Fruit fly (Drosophila melanogaster) whole organism, embryonic: ENCODE measurements around the gene CG7916.

ENCODE experiments used
- Blimp-1 ChIP-seq: fragments of 200-800 bp; sonication (Bioruptor generic); optimal IDR thresholded peaks from 3 replicates; lab custom pipeline; 2018; ENCODE audit warnings: missing biosample characterization, missing genetic modification characterization, mild to moderate bottlenecking, moderate library complexity, missing genetic modification reagents
- Bteb2 ChIP-seq: fragments of 200-800 bp; sonication (Bioruptor generic); optimal IDR thresholded peaks from 2 replicates; lab custom pipeline; 2016; ENCODE audit warnings: missing biosample characterization, missing genetic modification characterization
- C15 ChIP-seq: fragments of 200-800 bp; sonication (Bioruptor generic); IDR thresholded peaks from 3 replicates; pipeline ENCODE4 v1.3.6; 2022; ENCODE audit warnings: missing biosample characterization, missing genetic modification characterization
- CG11695 ChIP-seq: fragments of 200-800 bp; sonication (Bioruptor generic); IDR thresholded peaks from 3 replicates; pipeline ENCODE4 v1.3.6; 2022; ENCODE audit warnings: missing biosample characterization, missing genetic modification characterization
- CG12769 ChIP-seq: fragments of 200-800 bp; sonication (Bioruptor generic); optimal IDR thresholded peaks from 2 replicates; lab custom pipeline; 2019; ENCODE audit warnings: missing biosample characterization, mild to moderate bottlenecking, missing genetic modification characterization, moderate library complexity
- CG13287 ChIP-seq: fragments of 200-800 bp; sonication (Bioruptor generic); IDR thresholded peaks from 2 replicates; pipeline ENCODE4 v1.3.6; 2022; ENCODE audit warnings: missing biosample characterization, missing genetic modification characterization; ENCODE audit not compliant: partially characterized antibody
- CG15073 ChIP-seq: fragments of 200-800 bp; sonication (Bioruptor generic); optimal IDR thresholded peaks from 2 replicates; lab custom pipeline; 2016; ENCODE audit warnings: missing biosample characterization, missing genetic modification characterization
- CG15601 ChIP-seq: fragments of 200-800 bp; sonication (Bioruptor generic); optimal IDR thresholded peaks from 3 replicates; lab custom pipeline; 2019; ENCODE audit warnings: missing biosample characterization, mild to moderate bottlenecking, missing genetic modification characterization, moderate library complexity
- CG15696 ChIP-seq: fragments of 200-800 bp; sonication (Bioruptor generic); optimal IDR thresholded peaks from 2 replicates; lab custom pipeline; 2019; ENCODE audit warnings: missing biosample characterization, mild to moderate bottlenecking, missing genetic modification characterization, moderate library complexity
- CG1602 ChIP-seq: fragments of 200-800 bp; sonication (Bioruptor generic); optimal IDR thresholded peaks from 3 replicates; lab custom pipeline; 2016; ENCODE audit warnings: missing biosample characterization, missing genetic modification characterization
- CG1603 ChIP-seq: fragments of 200-800 bp; sonication (Bioruptor generic); optimal IDR thresholded peaks from 2 replicates; lab custom pipeline; 2019; ENCODE audit warnings: missing biosample characterization, mild to moderate bottlenecking, missing genetic modification characterization, moderate library complexity
- CG1792 ChIP-seq: fragments of 200-800 bp; sonication (Bioruptor generic); optimal IDR thresholded peaks from 2 replicates; lab custom pipeline; 2016; ENCODE audit warnings: missing biosample characterization, missing genetic modification characterization
- CG18599 ChIP-seq: fragments of 200-800 bp; sonication (Bioruptor generic); optimal IDR thresholded peaks from 3 replicates; lab custom pipeline; 2017; ENCODE audit warnings: missing biosample characterization, missing genetic modification characterization, mild to moderate bottlenecking, moderate library complexity, missing genetic modification reagents
- CG2116 ChIP-seq: fragments of 200-800 bp; sonication (Bioruptor generic); optimal IDR thresholded peaks from 3 replicates; lab custom pipeline; 2018; ENCODE audit warnings: missing biosample characterization, mild to moderate bottlenecking, missing genetic modification characterization
- CG2199 ChIP-seq: fragments of 200-800 bp; sonication (Bioruptor generic); IDR thresholded peaks from 3 replicates; pipeline ENCODE4 v1.3.6; 2022; ENCODE audit warnings: missing biosample characterization, missing genetic modification characterization
- CG31224 ChIP-seq: fragments of 200-800 bp; sonication (Bioruptor generic); IDR thresholded peaks from 2 replicates; pipeline ENCODE4 v1.3.6; 2022; ENCODE audit warnings: missing biosample characterization, missing genetic modification characterization
- CG32767 ChIP-seq: fragments of 200-800 bp; sonication (Bioruptor generic); IDR thresholded peaks from 2 replicates; pipeline ENCODE4 v1.3.6; 2022; ENCODE audit warnings: missing biosample characterization, missing genetic modification characterization
- CG33213 ChIP-seq: fragments of 200-800 bp; sonication (Bioruptor generic); optimal IDR thresholded peaks from 3 replicates; lab custom pipeline; 2016; ENCODE audit warnings: missing biosample characterization, missing genetic modification characterization
- CG33557 ChIP-seq: fragments of 200-800 bp; sonication (Bioruptor generic); optimal IDR thresholded peaks from 2 replicates; lab custom pipeline; 2019; ENCODE audit warnings: missing biosample characterization, mild to moderate bottlenecking, missing genetic modification characterization, moderate library complexity
- CG4854 ChIP-seq: fragments of 200-800 bp; sonication (Bioruptor generic); optimal IDR thresholded peaks from 2 replicates; lab custom pipeline; 2016; ENCODE audit warnings: missing biosample characterization, missing genetic modification characterization, inconsistent platforms
- CG5245 ChIP-seq: fragments of 200-800 bp; sonication (Bioruptor generic); optimal IDR thresholded peaks from 3 replicates; lab custom pipeline; 2016; ENCODE audit warnings: missing biosample characterization, missing genetic modification characterization
- CG7786 ChIP-seq: fragments of 200-800 bp; sonication (Bioruptor generic); optimal IDR thresholded peaks from 2 replicates; lab custom pipeline; 2016; ENCODE audit warnings: missing biosample characterization, missing genetic modification characterization
- CG8290 ChIP-seq, 3 experiments: fragments of 200-800 bp; sonication (Bioruptor generic); optimal IDR thresholded peaks; 2 replicates each; lab custom pipeline; 2016 to 2019; ENCODE audit warnings: missing biosample characterization in 3 of 3, missing genetic modification characterization in 3 of 3, mild to moderate bottlenecking in 2 of 3, moderate library complexity in 1 of 3
- Dad ChIP-seq: fragments of 200-800 bp; sonication (Bioruptor generic); optimal IDR thresholded peaks from 3 replicates; lab custom pipeline; 2016; ENCODE audit warnings: missing biosample characterization, missing genetic modification characterization
- Fer3 ChIP-seq: fragments of 200-800 bp; sonication (Bioruptor generic); optimal IDR thresholded peaks from 2 replicates; lab custom pipeline; 2018; ENCODE audit warnings: missing biosample characterization, mild to moderate bottlenecking, missing genetic modification characterization, moderate library complexity
- Gug ChIP-seq: fragments of 200-800 bp; sonication (Bioruptor generic); IDR thresholded peaks from 4 replicates; pipeline ENCODE4 v1.3.6; 2022; ENCODE audit warnings: missing biosample characterization, missing genetic modification characterization
- Pdp1 ChIP-seq, 2 experiments: fragments of 200-800 bp; sonication (Bioruptor generic); optimal IDR thresholded peaks; 3 replicates each; lab custom pipeline; 2016; ENCODE audit warnings: missing biosample characterization in 2 of 2, missing genetic modification characterization in 2 of 2, mild to moderate bottlenecking in 1 of 2, moderate library complexity in 1 of 2
- Scr ChIP-seq: fragments of 200-800 bp; sonication (Bioruptor generic); IDR thresholded peaks from 2 replicates; pipeline ENCODE4 v1.3.6; 2022; ENCODE audit warnings: missing biosample characterization, missing genetic modification characterization; ENCODE audit not compliant: partially characterized antibody
- Spps ChIP-seq: fragments of 200-800 bp; sonication (Bioruptor generic); optimal IDR thresholded peaks from 2 replicates; lab custom pipeline; 2018; ENCODE audit warnings: missing biosample characterization, mild to moderate bottlenecking, missing genetic modification characterization
- Trl ChIP-seq, 3 experiments: fragments of >200 bp in 2 of 3; fragments of 200-800 bp in 1 of 3; sonication (Bioruptor generic) in 1 of 3; optimal IDR thresholded peaks; 2 replicates in 1 of 3; 3 replicates in 2 of 3; lab custom pipeline; 2016 to 2017; ENCODE audit warnings: missing biosample characterization in 1 of 3, missing genetic modification characterization in 1 of 3
- Xrp1 ChIP-seq: fragments of 200-800 bp; sonication (Bioruptor generic); IDR thresholded peaks from 2 replicates; pipeline ENCODE4 v1.3.6; 2022; ENCODE audit warnings: missing biosample characterization, missing genetic modification characterization
- ato ChIP-seq: fragments of 200-800 bp; sonication (Bioruptor generic); IDR thresholded peaks from 2 replicates; pipeline ENCODE4 v1.3.6; 2022; ENCODE audit warnings: missing biosample characterization, missing genetic modification characterization; ENCODE audit not compliant: partially characterized antibody
- br ChIP-seq: fragments of >200 bp; optimal IDR thresholded peaks from 2 replicates; lab custom pipeline; 2017
- dan ChIP-seq: fragments of 200-800 bp; sonication (Bioruptor generic); IDR thresholded peaks from 2 replicates; pipeline ENCODE4 v1.3.6; 2022; ENCODE audit warnings: missing biosample characterization, missing genetic modification characterization
- danr ChIP-seq: fragments of 200-800 bp; sonication (Bioruptor generic); IDR thresholded peaks from 2 replicates; pipeline ENCODE4 v1.3.6; 2022; ENCODE audit warnings: missing biosample characterization, missing genetic modification characterization
- gsb ChIP-seq: fragments of 200-800 bp; sonication (Bioruptor generic); IDR thresholded peaks from 2 replicates; pipeline ENCODE4 v1.3.6; 2022; ENCODE audit warnings: missing biosample characterization, missing genetic modification characterization
- her ChIP-seq: fragments of 200-800 bp; sonication (Bioruptor generic); optimal IDR thresholded peaks from 2 replicates; lab custom pipeline; 2016; ENCODE audit warnings: missing biosample characterization, missing genetic modification characterization
- hkb ChIP-seq, 2 experiments: fragments of 200-800 bp in 1 of 2; fragments of >200 bp in 1 of 2; sonication (Bioruptor generic) in 1 of 2; IDR thresholded peaks in 1 of 2; optimal IDR thresholded peaks in 1 of 2; 2 replicates each; pipeline versions ENCODE4 v1.3.6 to Lab custom; 2017 to 2022; ENCODE audit warnings: missing biosample characterization in 1 of 2, missing genetic modification characterization in 1 of 2
- insv ChIP-seq, 2 experiments: fragments of 200-800 bp; sonication (Bioruptor generic); optimal IDR thresholded peaks; 3 replicates each; lab custom pipeline; 2016 to 2018; ENCODE audit warnings: missing biosample characterization in 2 of 2, missing genetic modification characterization in 2 of 2
- lab ChIP-seq: fragments of 200-800 bp; sonication (Bioruptor generic); optimal IDR thresholded peaks from 3 replicates; lab custom pipeline; 2017; ENCODE audit warnings: missing biosample characterization, missing genetic modification characterization, mild to moderate bottlenecking, moderate library complexity, missing genetic modification reagents
- nerfin-1 ChIP-seq: fragments of 200-800 bp; sonication (Bioruptor generic); optimal IDR thresholded peaks from 3 replicates; lab custom pipeline; 2019; ENCODE audit warnings: missing biosample characterization, mild to moderate bottlenecking, missing genetic modification characterization, moderate library complexity
- nmo ChIP-seq: fragments of 200-800 bp; sonication (Bioruptor generic); optimal IDR thresholded peaks from 2 replicates; lab custom pipeline; 2018; ENCODE audit warnings: missing biosample characterization, mild to moderate bottlenecking, missing genetic modification characterization, moderate library complexity
- oc ChIP-seq: fragments of 200-800 bp; sonication (Bioruptor generic); optimal IDR thresholded peaks from 2 replicates; lab custom pipeline; 2018; ENCODE audit warnings: missing biosample characterization, mild to moderate bottlenecking, missing genetic modification characterization, moderate library complexity
- peb ChIP-seq: fragments of 200-800 bp; sonication (Bioruptor generic); IDR thresholded peaks from 2 replicates; pipeline ENCODE4 v1.3.6; 2022; ENCODE audit warnings: missing biosample characterization, missing genetic modification characterization
- phol ChIP-seq: fragments of 200-800 bp; sonication (Bioruptor generic); optimal IDR thresholded peaks from 3 replicates; lab custom pipeline; 2018; ENCODE audit warnings: missing biosample characterization, mild to moderate bottlenecking, missing genetic modification characterization, moderate library complexity
- ranshi ChIP-seq: fragments of 200-800 bp; sonication (Bioruptor generic); IDR thresholded peaks from 2 replicates; pipeline ENCODE4 v1.3.6; 2022; ENCODE audit warnings: missing biosample characterization, missing genetic modification characterization
- rib ChIP-seq: fragments of 200-800 bp; sonication (Bioruptor generic); IDR thresholded peaks from 2 replicates; pipeline ENCODE4 v1.3.6; 2022; ENCODE audit warnings: missing biosample characterization, missing genetic modification characterization
- sens-2 ChIP-seq: fragments of 200-800 bp; sonication (Bioruptor generic); IDR thresholded peaks from 2 replicates; pipeline ENCODE4 v1.3.6; 2022; ENCODE audit warnings: missing biosample characterization, missing genetic modification characterization
- shn ChIP-seq: fragments of 200-800 bp; sonication (Bioruptor generic); optimal IDR thresholded peaks from 3 replicates; lab custom pipeline; 2016; ENCODE audit warnings: missing biosample characterization, missing genetic modification characterization

Gene CG7916

DNA sequence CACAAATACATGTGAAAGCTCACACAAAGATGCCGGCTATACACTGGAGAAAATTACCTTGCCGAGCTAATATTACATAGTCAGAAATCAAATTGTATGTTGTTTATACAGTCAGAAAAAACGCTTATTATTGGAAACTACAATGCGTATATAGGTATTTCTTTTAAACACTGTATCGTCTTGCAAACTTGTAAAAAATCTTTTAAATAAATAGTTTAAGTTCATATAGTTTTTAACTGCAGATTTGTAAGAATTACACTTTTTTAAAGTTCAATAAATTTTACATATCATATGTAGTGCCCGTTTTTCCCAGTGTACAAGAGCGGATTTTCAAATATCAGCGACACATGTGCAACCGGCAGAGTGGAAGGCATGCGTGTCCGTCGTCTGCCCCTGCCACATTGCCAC lies 6.8 kb upstream of the CG7916 start (continued):
- TF ChIP-seq phol (tag; lab: Kevin White, UChicago) (peak; percentile 88), gsb (GFP tag; lab: Robert Waterston, UW) (0 out of 2 replicates have a peak, but pooled peaks have one; percentile 38), ato (GFP tag; lab: Robert Waterston, UW) (no peak), CG15073 (GFP tag; lab: Kevin White, UChicago) (no peak), CG8290 (GFP tag; optimal IDR thresholded peaks at IDR 0.05; lab: Kevin White, UChicago) (peak; percentile 81), CG8290 (tag; optimal IDR thresholded peaks at IDR 0.05; lab: Kevin White, UChicago) (peak in 1 of 2 experiments; percentile 1), nerfin-1 (tag; lab: Kevin White, UChicago) (peak; percentile 66), hkb (optimal IDR thresholded peaks at IDR 0.05; lab: Kevin White, UChicago) (no peak), hkb (GFP tag; IDR thresholded peaks at IDR 0.05; lab: Robert Waterston, UW) (peak; percentile 90), Trl (optimal IDR thresholded peaks at IDR 0.05; lab: Kevin White, UChicago) (no peak), Trl (GFP tag; optimal IDR thresholded peaks at IDR 0.05; lab: Kevin White, UChicago) (peak; percentile 62), CG18599 (GFP tag; lab: Kevin White, UChicago) (peak; percentile 81), CG2116 (GFP tag; lab: Kevin White, UChicago) (peak; percentile 46), Gug (GFP tag; lab: Robert Waterston, UW) (0 out of 4 replicates have a peak, but pooled peaks have one; percentile 26), CG1792 (GFP tag; lab: Kevin White, UChicago) (peak; percentile 73), peb (GFP tag; lab: Robert Waterston, UW) (peak; percentile 62; the same call in 1 of the 2 replicates), CG11695 (GFP tag; lab: Robert Waterston, UW) (peak; percentile 91), rib (GFP tag; lab: Robert Waterston, UW) (0 out of 2 replicates have a peak, but pooled peaks have one; percentile 36), CG13287 (GFP tag; lab: Robert Waterston, UW) (no peak), Xrp1 (peak; percentile 83), CG32767 (peak; percentile 80), CG7786 (GFP tag; lab: Kevin White, UChicago) (peak; percentile 58), CG33213 (GFP tag; lab: Kevin White, UChicago) (peak; percentile 67), CG5245 (GFP tag; lab: Kevin White, UChicago) (peak; percentile 85), Scr (GFP tag; lab: Robert Waterston, UW) (no peak), C15 (GFP tag; lab: Robert Waterston, UW) (no peak), her (GFP tag; lab: Kevin White, UChicago) (peak; percentile 53), danr (GFP tag; lab: Robert Waterston, UW) (peak; percentile 74), Fer3 (tag; lab: Kevin White, UChicago) (peak; percentile 76), CG2199 (GFP tag; lab: Robert Waterston, UW) (peak; percentile 74; the same call in 1 of the 3 replicates), lab (GFP tag; lab: Kevin White, UChicago) (peak; percentile 73), dan (GFP tag; lab: Robert Waterston, UW) (no peak), Blimp-1 (GFP tag; lab: Kevin White, UChicago) (peak; percentile 82), CG1603 (tag; lab: Kevin White, UChicago) (peak; percentile 11), ranshi (GFP tag; lab: Robert Waterston, UW) (peak; percentile 70), nmo (GFP tag; lab: Kevin White, UChicago) (peak; percentile 96), CG31224 (peak; percentile 45), Pdp1 (GFP tag; optimal IDR thresholded peaks at IDR 0.05; lab: Kevin White, UChicago) (peak; percentile 73 to 76), CG15696 (tag; lab: Kevin White, UChicago) (peak; percentile 60), CG12769 (peak; percentile 63), insv (GFP tag; optimal IDR thresholded peaks at IDR 0.05; lab: Kevin White, UChicago) (no peak), CG4854 (GFP tag; lab: Kevin White, UChicago) (peak; percentile 81), br (lab: Kevin White, UChicago) (no peak), Spps (peak; percentile 61), sens-2 (0 out of 2 replicates have a peak, but pooled peaks have one; percentile 39), CG1602 (GFP tag; lab: Kevin White, UChicago) (peak; percentile 82), CG15601 (tag; lab: Kevin White, UChicago) (peak; percentile 89), Dad (peak; percentile 62), Bteb2 (peak; percentile 72), shn (GFP tag; lab: Kevin White, UChicago) (peak; percentile 52), CG33557 (peak; percentile 5), oc (tag; lab: Kevin White, UChicago) (peak; percentile 87)
